Fruit fly (Drosophila melanogaster): ENCODE data around the gene SAK.

The SAK gene

dm6 chr3L:21509488-21510122 lies 6.1 kb downstream of the SAK start (continued):
- peak; percentile 51 for TF ChIP-seq Ets21C (GFP tag; optimal IDR thresholded peaks at IDR 0.05)
- TF ChIP-seq CG6792 (GFP tag; optimal IDR thresholded peaks at IDR 0.05) = peak; percentile 62
- TF ChIP-seq Eip78C (GFP tag) = peak; percentile 88
- no peak for TF ChIP-seq Eip93F (GFP tag; optimal IDR thresholded peaks at IDR 0.05)
- peak; percentile 4 for TF ChIP-seq vri (GFP tag; optimal IDR thresholded peaks at IDR 0.05)
- no peak; the same call in 2 of the 3 replicates for TF ChIP-seq eg (GFP tag; IDR thresholded peaks at IDR 0.05)
- peak; percentile 80 for TF ChIP-seq CG32006 (GFP tag; optimal IDR thresholded peaks at IDR 0.05)
- peak; percentile 64 for TF ChIP-seq Smox (GFP tag; optimal IDR thresholded peaks at IDR 0.05)
- peak; percentile 67 for TF ChIP-seq CG6163 (GFP tag; IDR thresholded peaks at IDR 0.05)
- peak; percentile 52 for TF ChIP-seq topi (GFP tag; optimal IDR thresholded peaks at IDR 0.05)
- no peak for TF ChIP-seq CG9139 (GFP tag; optimal IDR thresholded peaks at IDR 0.05)
- peak; percentile 78 for TF ChIP-seq Hr4 (GFP tag; optimal IDR thresholded peaks at IDR 0.05)
- peak; percentile 64 for TF ChIP-seq CG6276 (GFP tag; optimal IDR thresholded peaks at IDR 0.05)
- TF ChIP-seq Sox102F (GFP tag; optimal IDR thresholded peaks at IDR 0.05) = peak; percentile 61
- peak; percentile 34 for TF ChIP-seq CG8632 (GFP tag; optimal IDR thresholded peaks at IDR 0.05)
- TF ChIP-seq fd85E (GFP tag; optimal IDR thresholded peaks at IDR 0.05) = no peak
- TF ChIP-seq Met (GFP tag; optimal IDR thresholded peaks at IDR 0.05) = peak; percentile 66
- peak; percentile 68 for TF ChIP-seq OdsH (GFP tag; optimal IDR thresholded peaks at IDR 0.05)
- peak; percentile 73 for TF ChIP-seq esn (GFP tag; optimal IDR thresholded peaks at IDR 0.05)
- peak; percentile 51 for TF ChIP-seq Ets96B (tag; optimal IDR thresholded peaks at IDR 0.05)
- TF ChIP-seq acj6 (GFP tag; optimal IDR thresholded peaks at IDR 0.05) = peak; percentile 73

- no peak for TF ChIP-seq CG34406 (GFP tag; optimal IDR thresholded peaks at IDR 0.05)
- peak; percentile 45 for TF ChIP-seq Eip78C (GFP tag)
These were observed 7.1 kb downstream of the SAK start for dm6 chr3L:21508621-21509020.

- TF ChIP-seq pdm3 (GFP tag; optimal IDR thresholded peaks at IDR 0.05) (no peak), ss (GFP tag; optimal IDR thresholded peaks at IDR 0.05) (no peak), CG10669 (GFP tag; optimal IDR thresholded peaks at IDR 0.05) (no peak), Met (GFP tag; optimal IDR thresholded peaks at IDR 0.05) (no peak), CG11294 (GFP tag; IDR thresholded peaks at IDR 0.05) (no peak), CG3032 (tag; optimal IDR thresholded peaks at IDR 0.05) (no peak)
These were observed 7.7 kb downstream of the SAK start for dm6 chr3L:21507955-21508354.

- TF ChIP-seq Eip75B (GFP tag; optimal IDR thresholded peaks at IDR 0.05) = peak; percentile 15
- TF ChIP-seq CG11902 (GFP tag; optimal IDR thresholded peaks at IDR 0.05) = peak; percentile 37
- TF ChIP-seq Hr38 (GFP tag; optimal IDR thresholded peaks at IDR 0.05) = no peak
- peak; percentile 67 for TF ChIP-seq CG3032 (tag; optimal IDR thresholded peaks at IDR 0.05)
- no peak for TF ChIP-seq dac (GFP tag; optimal IDR thresholded peaks at IDR 0.05)
- no peak for TF ChIP-seq CG8319 (GFP tag; optimal IDR thresholded peaks at IDR 0.05)
- TF ChIP-seq Eip78C (GFP tag) = peak; percentile 71
- TF ChIP-seq CG6163 (GFP tag; IDR thresholded peaks at IDR 0.05) = peak; percentile 60; the same call in 1 of the 3 replicates
- TF ChIP-seq CG31627 (GFP tag; optimal IDR thresholded peaks at IDR 0.05) = peak; percentile 74
- peak; percentile 33 for TF ChIP-seq CG6276 (GFP tag; optimal IDR thresholded peaks at IDR 0.05)
- TF ChIP-seq Eip93F (GFP tag; optimal IDR thresholded peaks at IDR 0.05) = peak; percentile 15
- peak; percentile 66 for TF ChIP-seq CG34406 (GFP tag; optimal IDR thresholded peaks at IDR 0.05)
- no peak; the same call in 1 of the 3 replicates for TF ChIP-seq eg (GFP tag; IDR thresholded peaks at IDR 0.05)
- TF ChIP-seq esn (GFP tag; optimal IDR thresholded peaks at IDR 0.05) = peak; percentile 79
- peak; percentile 52 for TF ChIP-seq achi (GFP tag; optimal IDR thresholded peaks at IDR 0.05)
- TF ChIP-seq fkh (GFP tag; optimal IDR thresholded peaks at IDR 0.05) = peak; percentile 65
- peak; percentile 49; the same call in 1 of the 2 replicates for TF ChIP-seq Gug (GFP tag; IDR thresholded peaks at IDR 0.05)
- TF ChIP-seq vri (GFP tag; optimal IDR thresholded peaks at IDR 0.05) = peak; percentile 34
- TF ChIP-seq CG1621 (tag; optimal IDR thresholded peaks at IDR 0.05) = peak; percentile 14
- TF ChIP-seq CG32006 (GFP tag; optimal IDR thresholded peaks at IDR 0.05) = peak; percentile 55
- TF ChIP-seq Hr39 (GFP tag; optimal IDR thresholded peaks at IDR 0.05) = peak; percentile 66
- peak; percentile 39 for TF ChIP-seq dsx (GFP tag; optimal IDR thresholded peaks at IDR 0.05; ENCODE audit: poor library complexity, severe bottlenecking)
- TF ChIP-seq spab (GFP tag; optimal IDR thresholded peaks at IDR 0.05) = no peak
- peak; percentile 63 for TF ChIP-seq Smox (GFP tag; optimal IDR thresholded peaks at IDR 0.05)
- no peak for TF ChIP-seq CG16779 (tag; optimal IDR thresholded peaks at IDR 0.05)
- no peak for TF ChIP-seq fd59A (GFP tag; optimal IDR thresholded peaks at IDR 0.05)
- TF ChIP-seq ss (GFP tag; optimal IDR thresholded peaks at IDR 0.05) = no peak
- TF ChIP-seq Sox15 (GFP tag; optimal IDR thresholded peaks at IDR 0.05) = peak; percentile 37
- peak; percentile 66 for TF ChIP-seq Met (GFP tag; optimal IDR thresholded peaks at IDR 0.05)
- TF ChIP-seq CG9139 (GFP tag; optimal IDR thresholded peaks at IDR 0.05) = no peak
These were observed 8.2 kb downstream of the SAK start, which contains the start of the genes Glg1 and M6 for dm6 chr3L:21507354-21507928. Gene Glg1, minus strand, starts transcription at chr3L:21507538. Gene M6, plus strand, starts transcription at chr3L:21507852.

Measured in whole organism, prepupa.